Fruit fly (Drosophila melanogaster) whole organism, pupa: ENCODE results near the gene shep.

Source experiments
- CG13204 ChIP-seq: fragments of 200-800 bp; sonication (Bioruptor generic); optimal IDR thresholded peaks from 2 replicates; lab custom pipeline; 2018; ENCODE audit warnings: missing biosample characterization, mild to moderate bottlenecking, missing genetic modification characterization, moderate library complexity
- CG15710 ChIP-seq: fragments of 200-800 bp; sonication (Bioruptor generic); optimal IDR thresholded peaks from 2 replicates; lab custom pipeline; 2018; ENCODE audit warnings: missing biosample characterization, mild to moderate bottlenecking, missing genetic modification characterization, moderate library complexity

DNA sequence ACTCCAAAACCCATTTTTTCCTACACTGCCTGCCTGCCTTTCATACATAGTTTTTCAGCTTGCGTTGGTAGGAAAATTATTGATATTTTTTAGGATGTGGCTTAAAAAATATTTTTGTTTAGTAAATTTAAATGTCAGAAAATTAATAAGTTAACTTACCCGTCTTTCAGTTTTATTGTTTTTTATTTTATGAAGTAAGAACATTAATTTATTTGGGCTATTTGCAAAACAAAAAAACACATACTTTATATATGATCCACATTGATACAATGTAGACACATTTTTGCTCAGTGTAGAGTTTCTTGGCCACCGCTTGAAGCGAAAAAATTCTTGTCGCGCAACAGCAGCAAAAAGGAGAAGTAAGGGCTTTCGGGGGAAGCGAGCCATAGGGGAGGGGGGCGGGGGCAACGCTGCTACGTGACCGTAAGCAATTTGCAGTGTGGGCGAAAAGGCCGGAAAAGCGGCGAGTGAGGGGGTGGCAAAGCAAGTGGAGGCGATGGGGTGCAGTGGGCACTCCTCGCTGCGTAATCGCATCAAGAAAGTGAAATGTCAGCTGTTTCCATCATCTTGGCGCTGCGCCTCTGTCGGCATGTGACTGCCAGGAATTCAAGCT lies 2.4 kb upstream of the shep start:
- no peak for TF ChIP-seq CG15710 (tag; lab: Kevin White, UChicago)
- no peak for TF ChIP-seq CG13204 (GFP tag; lab: Kevin White, UChicago)
